Worm (Caenorhabditis elegans) whole organism, L4/young adult: ENCODE results near the gene rund-1.

Experiments
- W03F9.2 ChIP-seq: fragments of 150-350 bp; optimal IDR thresholded peaks from 2 replicates; lab custom pipeline; 2014; ENCODE audit warnings: missing biosample characterization, missing genetic modification characterization
- dao-5 ChIP-seq: sonication (generic microtip); optimal IDR thresholded peaks from 2 replicates; lab custom pipeline; 2016; ENCODE audit warnings: missing genotype, missing genetic modification characterization, moderate library complexity, missing compliant biosample characterization
- him-1 ChIP-seq: sonication (generic microtip); optimal IDR thresholded peaks from 2 replicates; lab custom pipeline; 2016; ENCODE audit warnings: missing genotype, missing genetic modification reagents, missing genetic modification characterization, missing compliant biosample characterization

DNA sequence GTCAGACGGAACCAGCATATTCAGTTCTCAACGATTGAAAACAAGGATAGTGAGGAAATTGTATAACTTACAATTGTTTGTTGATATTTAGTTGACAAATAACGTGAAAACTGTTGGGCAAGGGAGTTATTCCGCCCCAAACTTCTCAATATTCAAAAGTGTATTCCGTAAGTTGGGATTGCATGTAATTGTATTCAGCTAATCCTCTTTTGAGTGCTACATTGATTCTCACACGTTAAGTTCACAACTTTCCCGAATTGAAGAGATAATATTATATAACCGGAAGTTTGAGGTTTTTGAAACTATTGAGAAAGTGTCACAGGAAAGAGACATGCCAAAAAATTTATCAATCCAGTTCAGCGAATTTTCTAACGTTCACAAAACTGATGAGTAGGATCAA, 6.8 kb downstream of the rund-1 start, which contains the start of gene ifc-2:
- TF ChIP-seq him-1 (tag; lab: Kevin White, UChicago) (no peak), W03F9.2 (no peak), dao-5 (no peak)
